Fruit fly (Drosophila melanogaster) whole organism, embryonic: ENCODE data around the gene CG17154.

Source experiments
- ATbp ChIP-seq: fragments of 200-800 bp; sonication (Bioruptor generic); optimal IDR thresholded peaks from 2 replicates; lab custom pipeline; 2017; ENCODE audit warnings: missing biosample characterization, mild to moderate bottlenecking, missing genetic modification characterization, missing genetic modification reagents
- BtbVII ChIP-seq: fragments of 200-800 bp; sonication (Bioruptor generic); optimal IDR thresholded peaks from 3 replicates; lab custom pipeline; 2017; ENCODE audit warnings: missing biosample characterization, mild to moderate bottlenecking, missing genetic modification characterization
- CG10654 ChIP-seq: fragments of 200-800 bp; sonication (Bioruptor generic); optimal IDR thresholded peaks from 2 replicates; lab custom pipeline; 2016; ENCODE audit warnings: missing biosample characterization, missing genetic modification characterization
- CG10979 ChIP-seq: fragments of 200-800 bp; sonication (Bioruptor generic); optimal IDR thresholded peaks from 2 replicates; lab custom pipeline; 2018; ENCODE audit warnings: missing biosample characterization, mild to moderate bottlenecking, missing genetic modification characterization, moderate library complexity
- CG14710 ChIP-seq: fragments of 200-800 bp; sonication (Bioruptor generic); optimal IDR thresholded peaks from 3 replicates; lab custom pipeline; 2019; ENCODE audit warnings: missing biosample characterization, mild to moderate bottlenecking, missing genetic modification characterization, moderate library complexity
- CG15514 ChIP-seq: fragments of 200-800 bp; sonication (Bioruptor generic); optimal IDR thresholded peaks from 3 replicates; lab custom pipeline; 2017; ENCODE audit warnings: missing biosample characterization, missing genetic modification characterization, mild to moderate bottlenecking, moderate library complexity, missing genetic modification reagents
- CG1647 ChIP-seq: fragments of 200-800 bp; sonication (Bioruptor generic); optimal IDR thresholded peaks from 3 replicates; lab custom pipeline; 2016; ENCODE audit warnings: missing biosample characterization, missing genetic modification characterization
- CG16815 ChIP-seq: fragments of 200-800 bp; sonication (Bioruptor generic); optimal IDR thresholded peaks from 3 replicates; lab custom pipeline; 2017; ENCODE audit warnings: missing biosample characterization, mild to moderate bottlenecking, missing genetic modification characterization
- CG18476 ChIP-seq: fragments of 200-800 bp; sonication (Bioruptor generic); optimal IDR thresholded peaks from 2 replicates; lab custom pipeline; 2016; ENCODE audit warnings: missing biosample characterization, mild to moderate bottlenecking, missing genetic modification characterization
- CG33213 ChIP-seq: fragments of 200-800 bp; sonication (Bioruptor generic); optimal IDR thresholded peaks from 3 replicates; lab custom pipeline; 2016; ENCODE audit warnings: missing biosample characterization, missing genetic modification characterization
- CG43689 ChIP-seq: fragments of 200-800 bp; sonication (Bioruptor generic); IDR thresholded peaks from 2 replicates; pipeline ENCODE4 v1.3.6; 2022; ENCODE audit warnings: missing biosample characterization, missing genetic modification characterization
- CG6689 ChIP-seq: fragments of 200-800 bp; sonication (Bioruptor generic); IDR thresholded peaks from 2 replicates; pipeline ENCODE4 v1.3.6; 2022; ENCODE audit warnings: missing biosample characterization, missing genetic modification characterization
- CG7928 ChIP-seq: fragments of 200-800 bp; sonication (Bioruptor generic); optimal IDR thresholded peaks from 2 replicates; lab custom pipeline; 2017; ENCODE audit warnings: missing biosample characterization, mild to moderate bottlenecking, missing genetic modification characterization
- CG7987 ChIP-seq: fragments of 200-800 bp; sonication (Bioruptor generic); optimal IDR thresholded peaks from 2 replicates; lab custom pipeline; 2018; ENCODE audit warnings: missing biosample characterization, mild to moderate bottlenecking, missing genetic modification characterization, moderate library complexity
- CG8290 ChIP-seq, 3 experiments: fragments of 200-800 bp; sonication (Bioruptor generic); optimal IDR thresholded peaks; 2 replicates each; lab custom pipeline; 2016 to 2019; ENCODE audit warnings: missing biosample characterization in 3 of 3, missing genetic modification characterization in 3 of 3, mild to moderate bottlenecking in 2 of 3, moderate library complexity in 1 of 3
- CG8359 ChIP-seq: fragments of 200-800 bp; sonication (Bioruptor generic); optimal IDR thresholded peaks from 2 replicates; lab custom pipeline; 2017; ENCODE audit warnings: missing biosample characterization, mild to moderate bottlenecking, missing genetic modification characterization, borderline replicate concordance
- CG9609 ChIP-seq: fragments of 200-800 bp; sonication (Bioruptor generic); optimal IDR thresholded peaks from 3 replicates; lab custom pipeline; 2016; ENCODE audit warnings: missing biosample characterization, missing genetic modification characterization
- CG9817 ChIP-seq: fragments of 200-800 bp; sonication (Bioruptor generic); optimal IDR thresholded peaks from 2 replicates; lab custom pipeline; 2018; ENCODE audit warnings: missing biosample characterization, mild to moderate bottlenecking, missing genetic modification characterization, moderate library complexity
- Dfd ChIP-seq, 2 experiments: fragments of >200 bp; optimal IDR thresholded peaks; 2 replicates each; lab custom pipeline; 2017; ENCODE audit warnings: missing biosample characterization in 2 of 2, missing genetic modification characterization in 2 of 2
- Lpt ChIP-seq: fragments of >200 bp; optimal IDR thresholded peaks from 2 replicates; lab custom pipeline; 2018; ENCODE audit warnings: missing biosample characterization, missing genetic modification characterization
- MBD-R2 ChIP-seq: fragments of 200-800 bp; sonication (Bioruptor generic); IDR thresholded peaks from 2 replicates; pipeline ENCODE4 v1.3.6; 2022; ENCODE audit warnings: missing biosample characterization, missing genetic modification characterization
- Mad ChIP-seq: fragments of 200-800 bp; sonication (Bioruptor generic); optimal IDR thresholded peaks from 2 replicates; lab custom pipeline; 2016; ENCODE audit warnings: missing biosample characterization, missing genetic modification characterization
- Max ChIP-seq: fragments of 200-800 bp; sonication (Bioruptor generic); optimal IDR thresholded peaks from 2 replicates; lab custom pipeline; 2016; ENCODE audit warnings: missing biosample characterization, mild to moderate bottlenecking, missing genetic modification characterization
- Med ChIP-seq: fragments of 200-800 bp; sonication (Bioruptor generic); peaks from one replicate; lab custom pipeline; 2016; ENCODE audit warnings: missing biosample characterization, missing genetic modification characterization, mild to moderate bottlenecking, inconsistent platforms, moderate library complexity
- Nf-YC ChIP-seq: fragments of 200-800 bp; optimal IDR thresholded peaks from 3 replicates; lab custom pipeline; 2019; ENCODE audit warnings: missing biosample characterization, mild to moderate bottlenecking, missing genetic modification characterization, moderate library complexity
- Optix ChIP-seq: fragments of 200-800 bp; sonication (Bioruptor generic); IDR thresholded peaks from 3 replicates; pipeline ENCODE4 v1.3.6; 2022; ENCODE audit warnings: missing biosample characterization, missing genetic modification characterization
- Spps ChIP-seq: fragments of 200-800 bp; sonication (Bioruptor generic); optimal IDR thresholded peaks from 2 replicates; lab custom pipeline; 2018; ENCODE audit warnings: missing biosample characterization, mild to moderate bottlenecking, missing genetic modification characterization
- Vsx1 ChIP-seq: fragments of 200-800 bp; sonication (Bioruptor generic); optimal IDR thresholded peaks from 2 replicates; lab custom pipeline; 2017; ENCODE audit warnings: missing biosample characterization, mild to moderate bottlenecking, missing genetic modification characterization, missing genetic modification reagents
- aop ChIP-seq: fragments of 200-800 bp; sonication (Bioruptor generic); IDR thresholded peaks from 2 replicates; pipeline ENCODE4 v1.3.6; 2022; ENCODE audit warnings: missing biosample characterization, missing genetic modification characterization
- bbx ChIP-seq: fragments of 200-800 bp; sonication (Bioruptor generic); IDR thresholded peaks from 2 replicates; pipeline ENCODE4 v1.3.6; 2022; ENCODE audit warnings: missing biosample characterization, missing genetic modification characterization; ENCODE audit not compliant: partially characterized antibody
- bigmax ChIP-seq: fragments of 200-800 bp; sonication (Bioruptor generic); optimal IDR thresholded peaks from 2 replicates; lab custom pipeline; 2018; ENCODE audit warnings: missing biosample characterization, mild to moderate bottlenecking, missing genetic modification characterization
- cad ChIP-seq: fragments of >200 bp; optimal IDR thresholded peaks from 2 replicates; lab custom pipeline; 2017; ENCODE audit warnings: missing biosample characterization, missing genetic modification characterization
- chif ChIP-seq, 2 experiments: fragments of 200-800 bp; sonication (Bioruptor generic); optimal IDR thresholded peaks; 3 replicates each; lab custom pipeline; 2016; ENCODE audit warnings: missing biosample characterization in 2 of 2, missing genetic modification characterization in 2 of 2
- ci ChIP-seq: fragments of 200-800 bp; sonication (Bioruptor generic); IDR thresholded peaks from 3 replicates; pipeline ENCODE4 v1.3.6; 2022; ENCODE audit warnings: missing biosample characterization, missing genetic modification characterization
- crc ChIP-seq: fragments of 200-800 bp; sonication (Bioruptor generic); optimal IDR thresholded peaks from 2 replicates; lab custom pipeline; 2016; ENCODE audit warnings: missing biosample characterization, missing genetic modification characterization
- en ChIP-seq: fragments of 200-800 bp; sonication (Bioruptor generic); optimal IDR thresholded peaks from 2 replicates; lab custom pipeline; 2016; ENCODE audit warnings: missing biosample characterization, missing genetic modification characterization
- grn ChIP-seq: fragments of 200-800 bp; sonication (Bioruptor generic); optimal IDR thresholded peaks from 3 replicates; lab custom pipeline; 2017; ENCODE audit warnings: missing biosample characterization, missing genetic modification characterization
- insv ChIP-seq, 2 experiments: fragments of 200-800 bp; sonication (Bioruptor generic); optimal IDR thresholded peaks; 3 replicates each; lab custom pipeline; 2016 to 2018; ENCODE audit warnings: missing biosample characterization in 2 of 2, missing genetic modification characterization in 2 of 2
- kay ChIP-seq: fragments of 200-800 bp; sonication (Bioruptor generic); optimal IDR thresholded peaks from 2 replicates; lab custom pipeline; 2016; ENCODE audit warnings: missing biosample characterization, missing genetic modification characterization
- klu ChIP-seq: fragments of 200-800 bp; sonication (Bioruptor generic); IDR thresholded peaks from 2 replicates; pipeline ENCODE4 v1.3.6; 2022; ENCODE audit warnings: missing biosample characterization, missing genetic modification characterization
- maf-S ChIP-seq: fragments of 200-800 bp; sonication (Bioruptor generic); optimal IDR thresholded peaks from 2 replicates; lab custom pipeline; 2016; ENCODE audit warnings: missing biosample characterization, missing genetic modification characterization
- phol ChIP-seq: fragments of 200-800 bp; sonication (Bioruptor generic); optimal IDR thresholded peaks from 3 replicates; lab custom pipeline; 2018; ENCODE audit warnings: missing biosample characterization, mild to moderate bottlenecking, missing genetic modification characterization, moderate library complexity
- pita ChIP-seq: fragments of 200-800 bp; sonication (Bioruptor generic); optimal IDR thresholded peaks from 2 replicates; lab custom pipeline; 2017; ENCODE audit warnings: missing biosample characterization, mild to moderate bottlenecking, missing genetic modification characterization
- sc ChIP-seq, 3 experiments: fragments of >200 bp in 2 of 3; fragments of 200-800 bp in 1 of 3; sonication (Bioruptor generic) in 1 of 3; optimal IDR thresholded peaks; 2 replicates in 2 of 3; 3 replicates in 1 of 3; lab custom pipeline; 2017; ENCODE audit warnings: mild to moderate bottlenecking in 1 of 3, missing biosample characterization in 1 of 3, missing genetic modification characterization in 1 of 3, missing genetic modification reagents in 1 of 3
- slp2 ChIP-seq: fragments of 200-800 bp; sonication (Bioruptor generic); optimal IDR thresholded peaks from 2 replicates; lab custom pipeline; 2016; ENCODE audit warnings: missing biosample characterization, missing genetic modification characterization
- stwl ChIP-seq: fragments of 200-800 bp; sonication (Bioruptor generic); optimal IDR thresholded peaks from 3 replicates; lab custom pipeline; 2018; ENCODE audit warnings: missing biosample characterization, mild to moderate bottlenecking, missing genetic modification characterization, moderate library complexity
- tap ChIP-seq: fragments of 200-800 bp; optimal IDR thresholded peaks from 3 replicates; lab custom pipeline; 2019; ENCODE audit warnings: missing biosample characterization, mild to moderate bottlenecking, missing genetic modification characterization, moderate library complexity
- toy ChIP-seq: fragments of 200-800 bp; sonication (Bioruptor generic); IDR thresholded peaks from 2 replicates; pipeline ENCODE4 v1.3.6; 2022; ENCODE audit warnings: missing biosample characterization, missing genetic modification characterization
- trem ChIP-seq: fragments of 200-800 bp; optimal IDR thresholded peaks from 3 replicates; lab custom pipeline; 2019; ENCODE audit warnings: missing biosample characterization, mild to moderate bottlenecking, missing genetic modification characterization, moderate library complexity
- twi ChIP-seq: fragments of 200-800 bp; optimal IDR thresholded peaks from 2 replicates; lab custom pipeline; 2019; ENCODE audit warnings: missing biosample characterization, mild to moderate bottlenecking, missing genetic modification characterization, moderate library complexity

Gene CG17154

DNA sequence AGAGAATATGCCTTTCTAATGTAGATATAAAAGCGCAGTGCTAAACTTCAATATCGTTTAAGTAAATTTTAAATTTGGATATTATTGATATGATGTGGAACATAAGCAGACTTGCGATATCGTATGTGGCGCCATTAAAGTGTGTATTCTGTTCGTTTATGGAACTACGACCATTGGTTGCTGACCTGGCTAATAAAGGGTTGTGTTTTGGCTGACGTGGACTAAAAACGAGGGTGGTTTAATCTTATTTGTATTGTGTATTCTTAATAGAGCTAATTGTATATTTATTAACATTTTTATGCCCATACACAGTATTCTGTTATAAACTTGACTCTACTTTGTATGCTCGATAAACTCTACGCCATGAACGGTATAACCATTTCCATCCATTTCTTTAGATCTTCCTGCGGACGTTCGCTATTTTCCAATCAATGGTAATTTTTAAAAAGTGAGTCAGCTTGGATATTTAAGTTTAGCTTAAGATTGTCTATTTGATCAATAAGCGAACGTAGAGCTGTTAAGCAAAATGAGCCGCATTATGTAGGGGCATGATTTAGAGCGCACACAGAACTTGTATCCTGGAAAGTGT, 21.6 kb upstream of the CG17154 start:
- TF ChIP-seq CG16815 (no peak), crc (no peak), CG43689 (GFP tag; lab: Robert Waterston, UW) (no peak), Optix (GFP tag; lab: Robert Waterston, UW) (no peak), Dfd (GFP tag; optimal IDR thresholded peaks at IDR 0.05; lab: Kevin White, UChicago) (no peak), Max (no peak), Vsx1 (peak; percentile 1), CG7928 (no peak), Lpt (GFP tag; lab: Kevin White, UChicago) (no peak), slp2 (GFP tag; lab: Kevin White, UChicago) (no peak), en (GFP tag; lab: Kevin White, UChicago) (no peak), CG14710 (tag; lab: Kevin White, UChicago) (peak; percentile 46), CG10979 (tag; lab: Kevin White, UChicago) (peak; percentile 26), Spps (tag; lab: Kevin White, UChicago) (no peak), sc (optimal IDR thresholded peaks at IDR 0.05; lab: Kevin White, UChicago) (no peak), sc (GFP tag; optimal IDR thresholded peaks at IDR 0.05; lab: Kevin White, UChicago) (no peak), phol (peak; percentile 3), chif (GFP tag; optimal IDR thresholded peaks at IDR 0.05; lab: Kevin White, UChicago) (no peak), insv (GFP tag; optimal IDR thresholded peaks at IDR 0.05; lab: Kevin White, UChicago) (no peak), cad (GFP tag; lab: Kevin White, UChicago) (no peak), Nf-YC (no peak), CG33213 (peak; percentile 17), toy (no peak), MBD-R2 (GFP tag; lab: Robert Waterston, UW) (peak; percentile 20; the same call in 1 of the 2 replicates), stwl (tag; lab: Kevin White, UChicago) (peak; percentile 78), aop (no peak), CG15514 (GFP tag; lab: Kevin White, UChicago) (peak; percentile 35), ATbp (GFP tag; lab: Kevin White, UChicago) (no peak), CG8359 (GFP tag; lab: Kevin White, UChicago) (no peak), maf-S (GFP tag; lab: Kevin White, UChicago) (no peak), CG9817 (no peak), bigmax (GFP tag; lab: Kevin White, UChicago) (no peak), ci (GFP tag; lab: Robert Waterston, UW) (peak; percentile 33), Med (GFP tag; lab: Kevin White, UChicago) (peak; percentile 66), pita (GFP tag; lab: Kevin White, UChicago) (peak; percentile 63), CG10654 (GFP tag; lab: Kevin White, UChicago) (no peak), tap (tag; lab: Kevin White, UChicago) (no peak), klu (no peak), BtbVII (GFP tag; lab: Kevin White, UChicago) (no peak), bbx (GFP tag; lab: Robert Waterston, UW) (no peak), trem (tag; lab: Kevin White, UChicago) (peak; percentile 2), Mad (GFP tag; lab: Kevin White, UChicago) (no peak), CG18476 (peak; percentile 99), kay (GFP tag; lab: Kevin White, UChicago) (peak; percentile 15), CG8290 (GFP tag; optimal IDR thresholded peaks at IDR 0.05; lab: Kevin White, UChicago) (no peak), CG8290 (tag; optimal IDR thresholded peaks at IDR 0.05; lab: Kevin White, UChicago) (no peak), CG6689 (GFP tag; lab: Robert Waterston, UW) (no peak), CG9609 (GFP tag; lab: Kevin White, UChicago) (no peak), twi (tag; lab: Kevin White, UChicago) (no peak), grn (GFP tag; lab: Kevin White, UChicago) (no peak), CG7987 (peak; percentile 27), CG1647 (no peak)
